Fruit fly (Drosophila melanogaster): ENCODE measurements around the gene dysf.

dysf gene

dm6 chr3R:26055214-26055632, 43.3 kb downstream of the dysf start, which contains the start of gene Cmpk (continued):
- TF ChIP-seq Sox102F (GFP tag; optimal IDR thresholded peaks at IDR 0.05): no peak
- peak; percentile 54 for TF ChIP-seq fd85E (GFP tag; optimal IDR thresholded peaks at IDR 0.05)
- no peak for TF ChIP-seq Gug (GFP tag; IDR thresholded peaks at IDR 0.05)
- TF ChIP-seq CG11902 (GFP tag; optimal IDR thresholded peaks at IDR 0.05): no peak
- no peak for TF ChIP-seq fd59A (GFP tag; optimal IDR thresholded peaks at IDR 0.05)
- TF ChIP-seq achi (GFP tag; optimal IDR thresholded peaks at IDR 0.05): peak; percentile 70
- TF ChIP-seq eg (GFP tag; IDR thresholded peaks at IDR 0.05): peak; percentile 70
- no peak for TF ChIP-seq CG6808 (GFP tag; optimal IDR thresholded peaks at IDR 0.05)
- TF ChIP-seq Sox14 (GFP tag; optimal IDR thresholded peaks at IDR 0.05): peak; percentile 44
- peak; percentile 97 for TF ChIP-seq vri (GFP tag; optimal IDR thresholded peaks at IDR 0.05)
- TF ChIP-seq CG10669 (GFP tag; optimal IDR thresholded peaks at IDR 0.05): no peak
- TF ChIP-seq ss (GFP tag; optimal IDR thresholded peaks at IDR 0.05): peak in 1 of 2 experiments; percentile 76
- no peak for TF ChIP-seq CG11762 (GFP tag; optimal IDR thresholded peaks at IDR 0.05; ENCODE audit: insufficient read depth)
- no peak for TF ChIP-seq Smox (GFP tag; optimal IDR thresholded peaks at IDR 0.05)
- no peak for TF ChIP-seq Hr38 (GFP tag; optimal IDR thresholded peaks at IDR 0.05)
- peak; percentile 84 for TF ChIP-seq esn (GFP tag; optimal IDR thresholded peaks at IDR 0.05)
- peak; percentile 93 for TF ChIP-seq CG6854 (GFP tag; optimal IDR thresholded peaks at IDR 0.05)
- TF ChIP-seq lz (GFP tag; optimal IDR thresholded peaks at IDR 0.05): peak; percentile 55
- TF ChIP-seq spab (GFP tag; optimal IDR thresholded peaks at IDR 0.05): no peak
- peak; percentile 78 for TF ChIP-seq net (GFP tag; optimal IDR thresholded peaks at IDR 0.05)
- no peak for TF ChIP-seq CG16779 (tag; optimal IDR thresholded peaks at IDR 0.05)
- TF ChIP-seq CG8319 (GFP tag; optimal IDR thresholded peaks at IDR 0.05): peak; percentile 25
- no peak for TF ChIP-seq Eip75B (GFP tag; optimal IDR thresholded peaks at IDR 0.05)
- peak; percentile 2 for TF ChIP-seq CG32006 (GFP tag; optimal IDR thresholded peaks at IDR 0.05)
- peak; percentile 68 for TF ChIP-seq CG6792 (GFP tag; optimal IDR thresholded peaks at IDR 0.05)
- TF ChIP-seq Eip78C (GFP tag): peak; percentile 95
- no peak for TF ChIP-seq CG11294 (GFP tag; IDR thresholded peaks at IDR 0.05)
- peak; percentile 82 for TF ChIP-seq CG3919 (GFP tag; optimal IDR thresholded peaks at IDR 0.05)
- no peak for TF ChIP-seq Lpt (GFP tag; optimal IDR thresholded peaks at IDR 0.05)
- no peak for TF ChIP-seq Blimp-1 (GFP tag; optimal IDR thresholded peaks at IDR 0.05)
- peak; percentile 26 for TF ChIP-seq dac (GFP tag; optimal IDR thresholded peaks at IDR 0.05)
- TF ChIP-seq OdsH (GFP tag; optimal IDR thresholded peaks at IDR 0.05): peak; percentile 63
- peak; percentile 91 for TF ChIP-seq svp (GFP tag)
- TF ChIP-seq Hr39 (GFP tag; optimal IDR thresholded peaks at IDR 0.05): peak; percentile 22
- peak; percentile 63 for TF ChIP-seq cyc (GFP tag; optimal IDR thresholded peaks at IDR 0.05)
- TF ChIP-seq pdm3 (GFP tag; optimal IDR thresholded peaks at IDR 0.05): peak; percentile 52
- peak; percentile 65 for TF ChIP-seq fkh (GFP tag; optimal IDR thresholded peaks at IDR 0.05)
- TF ChIP-seq CG6163 (GFP tag; IDR thresholded peaks at IDR 0.05): peak; percentile 81
- TF ChIP-seq salr (GFP tag; optimal IDR thresholded peaks at IDR 0.05): peak in 1 of 2 experiments; percentile 58
- peak; percentile 19 for TF ChIP-seq CG10631 (GFP tag; optimal IDR thresholded peaks at IDR 0.05)
- no peak for TF ChIP-seq Hr4 (GFP tag; optimal IDR thresholded peaks at IDR 0.05)

- TF ChIP-seq CG15336 (GFP tag; IDR thresholded peaks at IDR 0.05): no peak
- no peak for TF ChIP-seq dsx (GFP tag; optimal IDR thresholded peaks at IDR 0.05; ENCODE audit: poor library complexity, severe bottlenecking)
- 0 out of 2 replicates have a peak, but pooled peaks have one; percentile 19 for TF ChIP-seq Gug (GFP tag; IDR thresholded peaks at IDR 0.05)
- TF ChIP-seq achi (GFP tag; optimal IDR thresholded peaks at IDR 0.05): no peak
- TF ChIP-seq fd85E (GFP tag; optimal IDR thresholded peaks at IDR 0.05): no peak
- no peak for TF ChIP-seq Eip93F (GFP tag; optimal IDR thresholded peaks at IDR 0.05)
- TF ChIP-seq CG3032 (tag; optimal IDR thresholded peaks at IDR 0.05): peak; percentile 61
- peak; percentile 70 for TF ChIP-seq Eip78C (GFP tag)
- no peak for TF ChIP-seq ss (GFP tag; optimal IDR thresholded peaks at IDR 0.05)
- peak; percentile 9 for TF ChIP-seq CG6792 (GFP tag; optimal IDR thresholded peaks at IDR 0.05)
- peak; percentile 28 for TF ChIP-seq CG11762 (GFP tag; optimal IDR thresholded peaks at IDR 0.05; ENCODE audit: insufficient read depth)
- peak; percentile 39 for TF ChIP-seq Ets21C (GFP tag; optimal IDR thresholded peaks at IDR 0.05)
- TF ChIP-seq acj6 (GFP tag; optimal IDR thresholded peaks at IDR 0.05): peak; percentile 59
- no peak for TF ChIP-seq CG1621 (tag; optimal IDR thresholded peaks at IDR 0.05)
- TF ChIP-seq CG6276 (GFP tag; optimal IDR thresholded peaks at IDR 0.05): no peak
- no peak for TF ChIP-seq CG34406 (GFP tag; optimal IDR thresholded peaks at IDR 0.05)
- no peak for TF ChIP-seq Hr38 (GFP tag; optimal IDR thresholded peaks at IDR 0.05)
- TF ChIP-seq fkh (GFP tag; optimal IDR thresholded peaks at IDR 0.05): no peak
- TF ChIP-seq salr (GFP tag; optimal IDR thresholded peaks at IDR 0.05): peak in 1 of 2 experiments; percentile 23
- TF ChIP-seq OdsH (GFP tag; optimal IDR thresholded peaks at IDR 0.05): no peak
Observed at dm6 chr3R:26052150-26052908, 46.2 kb downstream of the dysf start, which contains the start of the genes Exo84 and Vps2. Gene Exo84 (minus strand): TSS chr3R:26052257. Gene Vps2 (plus strand): TSS chr3R:26052821.
